Fruit fly (Drosophila melanogaster): ENCODE data around the gene Cpr65Aw.

- TF ChIP-seq GATAd (GFP tag; optimal IDR thresholded peaks at IDR 0.05) (no peak), usp (GFP tag; optimal IDR thresholded peaks at IDR 0.05) (no peak), pan (optimal IDR thresholded peaks at IDR 0.05) (no peak), Sp1 (GFP tag; optimal IDR thresholded peaks at IDR 0.05) (no peak), HLH106 (tag; optimal IDR thresholded peaks at IDR 0.05) (no peak), sage (GFP tag; optimal IDR thresholded peaks at IDR 0.05) (no peak), Vsx2 (GFP tag; optimal IDR thresholded peaks at IDR 0.05; ENCODE audit: partially characterized antibody) (no peak), OdsH (GFP tag; optimal IDR thresholded peaks at IDR 0.05) (no peak), h (GFP tag; optimal IDR thresholded peaks at IDR 0.05) (no peak), foxo (GFP tag; optimal IDR thresholded peaks at IDR 0.05) (no peak), sv (GFP tag; optimal IDR thresholded peaks at IDR 0.05) (no peak), rgr (GFP tag; optimal IDR thresholded peaks at IDR 0.05) (no peak), N (GFP tag; optimal IDR thresholded peaks at IDR 0.05) (no peak)
Measured at dm6 chr3L:6158530-6158929, 16.3 kb upstream of the Cpr65Aw start, which contains the start of gene Cpr65Ay.
